Fruit fly (Drosophila melanogaster) whole organism, embryonic: ENCODE data around the gene CG3408.
A peak's percentile ranks its signal among the peaks of the same experiment; 100 is the strongest.

Experiments
- Ada2b ChIP-seq: fragments of 200-800 bp; sonication (Bioruptor generic); IDR thresholded peaks from 2 replicates; pipeline ENCODE4 v1.3.6; 2022; ENCODE audit warnings: missing biosample characterization, missing genetic modification characterization
- C15 ChIP-seq: fragments of 200-800 bp; sonication (Bioruptor generic); IDR thresholded peaks from 3 replicates; pipeline ENCODE4 v1.3.6; 2022; ENCODE audit warnings: missing biosample characterization, missing genetic modification characterization
- CG10462 ChIP-seq: fragments of 200-800 bp; sonication (Bioruptor generic); optimal IDR thresholded peaks from 2 replicates; lab custom pipeline; 2016; ENCODE audit warnings: missing biosample characterization, missing genetic modification characterization
- CG12769 ChIP-seq: fragments of 200-800 bp; sonication (Bioruptor generic); optimal IDR thresholded peaks from 2 replicates; lab custom pipeline; 2019; ENCODE audit warnings: missing biosample characterization, mild to moderate bottlenecking, missing genetic modification characterization, moderate library complexity
- CG14014 ChIP-seq: fragments of 200-800 bp; sonication (Bioruptor generic); IDR thresholded peaks from 2 replicates; pipeline ENCODE4 v1.3.6; 2022; ENCODE audit warnings: missing biosample characterization, missing genetic modification characterization
- CG14710 ChIP-seq: fragments of 200-800 bp; sonication (Bioruptor generic); optimal IDR thresholded peaks from 3 replicates; lab custom pipeline; 2019; ENCODE audit warnings: missing biosample characterization, mild to moderate bottlenecking, missing genetic modification characterization, moderate library complexity
- CG14860 ChIP-seq: fragments of 200-800 bp; sonication (Bioruptor generic); IDR thresholded peaks from 3 replicates; pipeline ENCODE4 v1.3.6; 2022; ENCODE audit warnings: missing biosample characterization, missing genetic modification characterization; ENCODE audit not compliant: partially characterized antibody
- CG15073 ChIP-seq: fragments of 200-800 bp; sonication (Bioruptor generic); optimal IDR thresholded peaks from 2 replicates; lab custom pipeline; 2016; ENCODE audit warnings: missing biosample characterization, missing genetic modification characterization
- CG1603 ChIP-seq: fragments of 200-800 bp; sonication (Bioruptor generic); optimal IDR thresholded peaks from 2 replicates; lab custom pipeline; 2019; ENCODE audit warnings: missing biosample characterization, mild to moderate bottlenecking, missing genetic modification characterization, moderate library complexity
- CG17385 ChIP-seq: fragments of 200-800 bp; sonication (Bioruptor generic); optimal IDR thresholded peaks from 3 replicates; lab custom pipeline; 2018; ENCODE audit warnings: missing biosample characterization, mild to moderate bottlenecking, missing genetic modification characterization
- CG18599 ChIP-seq: fragments of 200-800 bp; sonication (Bioruptor generic); optimal IDR thresholded peaks from 3 replicates; lab custom pipeline; 2017; ENCODE audit warnings: missing biosample characterization, missing genetic modification characterization, mild to moderate bottlenecking, moderate library complexity, missing genetic modification reagents
- CG2202 ChIP-seq: fragments of 200-800 bp; sonication (Bioruptor generic); optimal IDR thresholded peaks from 2 replicates; lab custom pipeline; 2018; ENCODE audit warnings: missing biosample characterization, mild to moderate bottlenecking, missing genetic modification characterization
- CG2889 ChIP-seq: fragments of 200-800 bp; sonication (Bioruptor generic); IDR thresholded peaks from 3 replicates; pipeline ENCODE4 v1.3.6; 2022; ENCODE audit warnings: missing biosample characterization, missing genetic modification characterization
- CG30020 ChIP-seq: fragments of 200-800 bp; optimal IDR thresholded peaks from 2 replicates; lab custom pipeline; 2019; ENCODE audit warnings: missing biosample characterization, mild to moderate bottlenecking, missing genetic modification characterization, moderate library complexity
- CG4404 ChIP-seq: fragments of 200-800 bp; sonication (Bioruptor generic); IDR thresholded peaks from 2 replicates; pipeline ENCODE4 v1.3.6; 2022; ENCODE audit warnings: missing biosample characterization, missing genetic modification characterization
- CG5245 ChIP-seq: fragments of 200-800 bp; sonication (Bioruptor generic); optimal IDR thresholded peaks from 3 replicates; lab custom pipeline; 2016; ENCODE audit warnings: missing biosample characterization, missing genetic modification characterization
- CG6813 ChIP-seq: fragments of 200-800 bp; sonication (Bioruptor generic); optimal IDR thresholded peaks from 2 replicates; lab custom pipeline; 2017; ENCODE audit warnings: missing biosample characterization, missing genetic modification characterization, mild to moderate bottlenecking, moderate library complexity, missing genetic modification reagents
- D19A ChIP-seq: fragments of 200-800 bp; optimal IDR thresholded peaks from 3 replicates; lab custom pipeline; 2019; ENCODE audit warnings: missing biosample characterization, mild to moderate bottlenecking, missing genetic modification characterization, moderate library complexity
- E2f2 ChIP-seq: fragments of 200-800 bp; sonication (Bioruptor generic); IDR thresholded peaks from 2 replicates; pipeline ENCODE4 v1.3.6; 2022; ENCODE audit warnings: missing biosample characterization, missing genetic modification characterization
- ERR ChIP-seq: fragments of 200-800 bp; sonication (Bioruptor generic); optimal IDR thresholded peaks from 2 replicates; lab custom pipeline; 2016; ENCODE audit warnings: missing biosample characterization, missing genetic modification characterization
- Eip74EF ChIP-seq, 2 experiments: fragments of 200-800 bp in 1 of 2; fragments of >200 bp in 1 of 2; sonication (Bioruptor generic) in 1 of 2; optimal IDR thresholded peaks; 2 replicates each; lab custom pipeline; 2017 to 2019; ENCODE audit warnings: missing biosample characterization in 2 of 2, missing genetic modification characterization in 2 of 2, mild to moderate bottlenecking in 1 of 2, moderate library complexity in 1 of 2
- HLH54F ChIP-seq: fragments of 200-800 bp; sonication (Bioruptor generic); optimal IDR thresholded peaks from 3 replicates; lab custom pipeline; 2016; ENCODE audit warnings: missing biosample characterization, missing genetic modification characterization
- Hr78 ChIP-seq, 2 experiments: fragments of 200-800 bp in 1 of 2; fragments of >200 bp in 1 of 2; sonication (Bioruptor generic) in 1 of 2; optimal IDR thresholded peaks; 2 replicates each; lab custom pipeline; 2017 to 2019; ENCODE audit warnings: missing biosample characterization in 2 of 2, missing genetic modification characterization in 2 of 2, mild to moderate bottlenecking in 1 of 2, moderate library complexity in 1 of 2
- Lhr ChIP-seq: fragments of 200-800 bp; sonication (Bioruptor generic); optimal IDR thresholded peaks from 3 replicates; lab custom pipeline; 2017; ENCODE audit warnings: mild to moderate bottlenecking, missing biosample characterization, missing genetic modification reagents, missing genetic modification characterization
- Lpt ChIP-seq: fragments of >200 bp; optimal IDR thresholded peaks from 2 replicates; lab custom pipeline; 2018; ENCODE audit warnings: missing biosample characterization, missing genetic modification characterization
- NC2β ChIP-seq: fragments of 200-800 bp; sonication (Bioruptor generic); optimal IDR thresholded peaks from 2 replicates; lab custom pipeline; 2016; ENCODE audit warnings: missing biosample characterization, missing genetic modification characterization
- Nf-YC ChIP-seq: fragments of 200-800 bp; optimal IDR thresholded peaks from 3 replicates; lab custom pipeline; 2019; ENCODE audit warnings: missing biosample characterization, mild to moderate bottlenecking, missing genetic modification characterization, moderate library complexity
- Ptx1 ChIP-seq: fragments of 200-800 bp; sonication (Bioruptor generic); IDR thresholded peaks from 2 replicates; pipeline ENCODE4 v1.3.6; 2022; ENCODE audit warnings: missing biosample characterization, missing genetic modification characterization
- Ssrp ChIP-seq: fragments of 200-800 bp; sonication (Bioruptor generic); optimal IDR thresholded peaks from 2 replicates; lab custom pipeline; 2018; ENCODE audit warnings: missing biosample characterization, mild to moderate bottlenecking, missing genetic modification characterization, moderate library complexity
- Xrp1 ChIP-seq: fragments of 200-800 bp; sonication (Bioruptor generic); IDR thresholded peaks from 2 replicates; pipeline ENCODE4 v1.3.6; 2022; ENCODE audit warnings: missing biosample characterization, missing genetic modification characterization
- amos ChIP-seq: fragments of 200-800 bp; sonication (Bioruptor generic); IDR thresholded peaks from 2 replicates; pipeline ENCODE4 v1.3.6; 2022; ENCODE audit warnings: missing biosample characterization, missing genetic modification characterization; ENCODE audit not compliant: partially characterized antibody
- ara ChIP-seq: fragments of 200-800 bp; sonication (Bioruptor generic); IDR thresholded peaks from 2 replicates; pipeline ENCODE4 v1.3.6; 2022; ENCODE audit warnings: missing biosample characterization, missing genetic modification characterization
- bowl ChIP-seq: fragments of 200-800 bp; sonication (Bioruptor generic); IDR thresholded peaks from 2 replicates; pipeline ENCODE4 v1.3.6; 2022; ENCODE audit warnings: missing biosample characterization, missing genetic modification characterization
- bsh ChIP-seq, 2 experiments: fragments of 200-800 bp; sonication (Bioruptor generic); optimal IDR thresholded peaks; 2 replicates each; lab custom pipeline; 2017 to 2018; ENCODE audit warnings: mild to moderate bottlenecking in 2 of 2, missing biosample characterization in 2 of 2, missing genetic modification characterization in 2 of 2, moderate library complexity in 1 of 2
- crc ChIP-seq: fragments of 200-800 bp; sonication (Bioruptor generic); optimal IDR thresholded peaks from 2 replicates; lab custom pipeline; 2016; ENCODE audit warnings: missing biosample characterization, missing genetic modification characterization
- da ChIP-seq: fragments of 200-800 bp; sonication (Bioruptor generic); optimal IDR thresholded peaks from 2 replicates; lab custom pipeline; 2016; ENCODE audit warnings: missing biosample characterization, missing genetic modification characterization
- dmrt11E ChIP-seq: fragments of 200-800 bp; sonication (Bioruptor generic); optimal IDR thresholded peaks from 3 replicates; lab custom pipeline; 2018; ENCODE audit warnings: missing biosample characterization, mild to moderate bottlenecking, missing genetic modification characterization, moderate library complexity
- eve ChIP-seq, 2 experiments: fragments of >200 bp; optimal IDR thresholded peaks; 2 replicates each; lab custom pipeline; 2017; ENCODE audit warnings: missing biosample characterization in 2 of 2, missing genetic modification characterization in 2 of 2
- fd64A ChIP-seq: fragments of 200-800 bp; sonication (Bioruptor generic); optimal IDR thresholded peaks from 3 replicates; lab custom pipeline; 2018; ENCODE audit warnings: missing biosample characterization, mild to moderate bottlenecking, missing genetic modification characterization
- ftz-f1 ChIP-seq: fragments of 200-800 bp; sonication (Bioruptor generic); optimal IDR thresholded peaks from 2 replicates; lab custom pipeline; 2016; ENCODE audit warnings: missing biosample characterization, missing genetic modification characterization
- hth ChIP-seq: fragments of >200 bp; optimal IDR thresholded peaks from 2 replicates; lab custom pipeline; 2017; ENCODE audit warnings: inconsistent platforms
- mld ChIP-seq: fragments of 200-800 bp; sonication (Bioruptor generic); IDR thresholded peaks from 3 replicates; pipeline ENCODE4 v1.3.6; 2022; ENCODE audit warnings: missing biosample characterization, missing genetic modification characterization; ENCODE audit not compliant: partially characterized antibody
- odd ChIP-seq: fragments of 200-800 bp; sonication (Bioruptor generic); optimal IDR thresholded peaks from 2 replicates; lab custom pipeline; 2017; ENCODE audit warnings: missing biosample characterization, mild to moderate bottlenecking, missing genetic modification characterization
- prd ChIP-seq, 3 experiments: fragments of >200 bp in 2 of 3; fragments of 200-800 bp in 1 of 3; sonication (Bioruptor generic) in 1 of 3; optimal IDR thresholded peaks in 2 of 3; IDR thresholded peaks in 1 of 3; 2 replicates in 2 of 3; 3 replicates in 1 of 3; pipeline versions ENCODE4 v1.3.6 to Lab custom; 2017 to 2022; ENCODE audit warnings: missing biosample characterization in 1 of 3, missing genetic modification characterization in 1 of 3
- sens-2 ChIP-seq: fragments of 200-800 bp; sonication (Bioruptor generic); IDR thresholded peaks from 2 replicates; pipeline ENCODE4 v1.3.6; 2022; ENCODE audit warnings: missing biosample characterization, missing genetic modification characterization
- tup ChIP-seq: fragments of 200-800 bp; sonication (Bioruptor generic); optimal IDR thresholded peaks from 2 replicates; lab custom pipeline; 2016; ENCODE audit warnings: missing biosample characterization, mild to moderate bottlenecking, missing genetic modification characterization, moderate library complexity
- unpg ChIP-seq: fragments of 200-800 bp; sonication (Bioruptor generic); optimal IDR thresholded peaks from 3 replicates; lab custom pipeline; 2018; ENCODE audit warnings: missing biosample characterization, mild to moderate bottlenecking, missing genetic modification characterization, moderate library complexity
- wek ChIP-seq: fragments of 200-800 bp; sonication (Bioruptor generic); optimal IDR thresholded peaks from 3 replicates; lab custom pipeline; 2018; ENCODE audit warnings: missing biosample characterization, mild to moderate bottlenecking, missing genetic modification characterization, moderate library complexity
- yki ChIP-seq: fragments of >200 bp; optimal IDR thresholded peaks from 3 replicates; lab custom pipeline; 2018

Gene CG3408

dm6 chr3L:9462247-9462769 is 47.1 kb downstream of the CG3408 start (continued):
- TF ChIP-seq C15 (no peak), CG12769 (tag; lab: Kevin White, UChicago) (peak; percentile 52), unpg (GFP tag; lab: Kevin White, UChicago) (peak; percentile 95), CG30020 (tag; lab: Kevin White, UChicago) (peak; percentile 73), CG1603 (tag; lab: Kevin White, UChicago) (peak; percentile 80), CG10462 (GFP tag; lab: Kevin White, UChicago) (peak; percentile 64), CG2889 (no peak), Ada2b (GFP tag; lab: Robert Waterston, UW) (peak; percentile 64), D19A (tag; lab: Kevin White, UChicago) (peak; percentile 92), CG14014 (GFP tag; lab: Robert Waterston, UW) (peak; percentile 78), prd (optimal IDR thresholded peaks at IDR 0.05; lab: Kevin White, UChicago) (no peak), prd (GFP tag; IDR thresholded peaks at IDR 0.05; lab: Robert Waterston, UW) (peak; percentile 79), E2f2 (GFP tag; lab: Robert Waterston, UW) (peak; percentile 57; the same call in 1 of the 2 replicates), CG17385 (GFP tag; lab: Kevin White, UChicago) (peak; percentile 86), HLH54F (GFP tag; lab: Kevin White, UChicago) (peak; percentile 55), CG4404 (peak; percentile 47; the same call in 1 of the 2 replicates), CG15073 (GFP tag; lab: Kevin White, UChicago) (no peak), Lpt (GFP tag; lab: Kevin White, UChicago) (no peak), tup (GFP tag; lab: Kevin White, UChicago) (no peak), Eip74EF (GFP tag; optimal IDR thresholded peaks at IDR 0.05; lab: Kevin White, UChicago) (peak in 1 of 2 experiments; percentile 92), fd64A (GFP tag; lab: Kevin White, UChicago) (peak; percentile 62), ERR (GFP tag; lab: Kevin White, UChicago) (peak; percentile 67), CG14860 (GFP tag; lab: Robert Waterston, UW) (no peak), sens-2 (GFP tag; lab: Robert Waterston, UW) (peak; percentile 58; the same call in 1 of the 2 replicates), mld (GFP tag; lab: Robert Waterston, UW) (0 out of 3 replicates have a peak, but pooled peaks have one; percentile 8), Nf-YC (tag; lab: Kevin White, UChicago) (peak; percentile 81), wek (GFP tag; lab: Kevin White, UChicago) (peak; percentile 9), Hr78 (GFP tag; optimal IDR thresholded peaks at IDR 0.05; lab: Kevin White, UChicago) (peak in 1 of 2 experiments; percentile 71), Lhr (peak; percentile 75), da (GFP tag; lab: Kevin White, UChicago) (no peak), Ptx1 (GFP tag; lab: Robert Waterston, UW) (peak; percentile 69), bsh (GFP tag; optimal IDR thresholded peaks at IDR 0.05; lab: Kevin White, UChicago) (peak; percentile 84 to 92), ftz-f1 (GFP tag; lab: Kevin White, UChicago) (no peak), Xrp1 (GFP tag; lab: Robert Waterston, UW) (peak; percentile 89), ara (GFP tag; lab: Robert Waterston, UW) (peak; percentile 58; the same call in 1 of the 2 replicates), amos (GFP tag; lab: Robert Waterston, UW) (no peak), CG5245 (GFP tag; lab: Kevin White, UChicago) (peak; percentile 48), bowl (GFP tag; lab: Robert Waterston, UW) (no peak), NC2β (GFP tag; lab: Kevin White, UChicago) (peak; percentile 67), crc (GFP tag; lab: Kevin White, UChicago) (peak; percentile 63), eve (GFP tag; optimal IDR thresholded peaks at IDR 0.05; lab: Kevin White, UChicago) (no peak), CG14710 (tag; lab: Kevin White, UChicago) (peak; percentile 93), dmrt11E (tag; lab: Kevin White, UChicago) (peak; percentile 94), odd (GFP tag; lab: Kevin White, UChicago) (peak; percentile 91), CG6813 (GFP tag; lab: Kevin White, UChicago) (peak; percentile 92), CG18599 (GFP tag; lab: Kevin White, UChicago) (peak; percentile 93), CG2202 (tag; lab: Kevin White, UChicago) (peak; percentile 88), Ssrp (peak; percentile 91), hth (lab: Kevin White, UChicago) (no peak), yki (peak; percentile 55)
